Worm (Caenorhabditis elegans) whole organism, L2 larva: ENCODE results near the gene unc-36.

Experiments
- alr-1 ChIP-seq: fragments of 150-350 bp; optimal IDR thresholded peaks from 2 replicates; lab custom pipeline; 2014; ENCODE audit warnings: missing biosample characterization, missing genetic modification characterization
- aly-2 ChIP-seq: fragments of 150-350 bp; optimal IDR thresholded peaks from 2 replicates; lab custom pipeline; 2014; ENCODE audit warnings: missing biosample characterization, missing genetic modification characterization
- egl-27 ChIP-seq: sonication (generic microtip); optimal IDR thresholded peaks from 3 replicates; lab custom pipeline; 2017; ENCODE audit warnings: missing biosample characterization, missing genetic modification reagents, missing genetic modification characterization
- lsy-2 ChIP-seq, 2 experiments: fragments of 150-350 bp in 1 of 2; sonication (generic microtip) in 1 of 2; optimal IDR thresholded peaks; 2 replicates each; lab custom pipeline; 2014 to 2017; ENCODE audit warnings: missing biosample characterization in 2 of 2, missing genetic modification characterization in 2 of 2
- mbf-1 ChIP-seq: sonication (generic microtip); optimal IDR thresholded peaks from 2 replicates; lab custom pipeline; 2017; ENCODE audit warnings: missing biosample characterization, missing genetic modification characterization
- mdl-1 ChIP-seq, 2 experiments: fragments of 150-350 bp in 1 of 2; sonication (generic microtip) in 1 of 2; optimal IDR thresholded peaks; 2 replicates each; lab custom pipeline; 2017; ENCODE audit warnings: missing biosample characterization in 2 of 2, missing genetic modification characterization in 2 of 2
- nhr-11 ChIP-seq: fragments of 150-350 bp; optimal IDR thresholded peaks from 2 replicates; lab custom pipeline; 2014; ENCODE audit warnings: missing biosample characterization, missing genetic modification characterization
- nhr-12 ChIP-seq: fragments of 150-350 bp; optimal IDR thresholded peaks from 2 replicates; lab custom pipeline; 2014; ENCODE audit warnings: missing biosample characterization, missing genetic modification characterization

DNA sequence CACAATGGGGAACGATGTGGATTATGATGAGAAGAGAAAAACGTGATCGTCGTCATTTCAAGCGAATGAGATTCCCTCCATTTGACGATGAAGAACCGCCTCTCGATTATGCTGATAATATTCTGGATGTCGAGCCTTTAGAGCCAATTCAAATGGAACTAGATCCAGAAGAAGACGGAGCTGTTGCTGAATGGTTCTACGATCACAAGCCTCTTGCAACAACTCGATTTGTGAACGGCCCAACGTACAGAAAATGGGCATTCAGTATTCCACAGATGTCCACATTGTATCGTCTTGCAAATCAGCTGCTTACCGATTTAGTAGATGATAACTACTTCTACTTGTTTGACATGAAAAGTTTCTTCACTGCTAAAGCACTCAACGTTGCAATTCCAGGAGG is 36.2 kb downstream of the unc-36 start:
- TF ChIP-seq lsy-2 (tag; optimal IDR thresholded peaks at IDR 0.05; lab: Kevin White, UChicago), result no peak
- TF ChIP-seq mbf-1, result no peak
- TF ChIP-seq mdl-1 (tag; optimal IDR thresholded peaks at IDR 0.05; lab: Kevin White, UChicago), result no peak
- no peak for TF ChIP-seq nhr-12 (tag; lab: Kevin White, UChicago)
- no peak for TF ChIP-seq aly-2
- no peak for TF ChIP-seq alr-1 (tag; lab: Kevin White, UChicago)
- no peak for TF ChIP-seq egl-27
- no peak for TF ChIP-seq nhr-11 (tag; lab: Kevin White, UChicago)
